6 worm cellular contexts compared by ENCODE assay signal in genomic region chrIII:13635235-13635634, ce11.
TF ChIP-seq lines count a peak whose summit lies in the region.

No protein-coding gene starts in this region.

TF ChIP-seq in whole organism, L1 larva, 84 proteins besides CTCF, POLR2A, EP300 and RAD21:
- TF ChIP-seq rnt-1 (tag; optimal IDR thresholded peaks at IDR 0.05; lab: Kevin White, UChicago) (peak; percentile 34), nhr-71 (tag; optimal IDR thresholded peaks at IDR 0.05; lab: Kevin White, UChicago) (peak; percentile 30), pqm-1 (tag; optimal IDR thresholded peaks at IDR 0.05; lab: Kevin White, UChicago) (no peak), lin-14 (GFP tag; optimal IDR thresholded peaks at IDR 0.05; lab: Kevin White, UChicago) (peak; percentile 27), unc-130 (tag; optimal IDR thresholded peaks at IDR 0.05; lab: Kevin White, UChicago) (peak; percentile 36), mdl-1 (tag; optimal IDR thresholded peaks at IDR 0.05; lab: Kevin White, UChicago) (peak in 1 of 2 experiments; percentile 16)

TF ChIP-seq in whole organism, L2 larva, 48 proteins besides CTCF, POLR2A, EP300 and RAD21:
- TF ChIP-seq fos-1 (tag; optimal IDR thresholded peaks at IDR 0.05; lab: Kevin White, UChicago) (no peak), lsy-2 (tag; optimal IDR thresholded peaks at IDR 0.05; lab: Kevin White, UChicago) (peak in 1 of 2 experiments; percentile 17), ZK546.5 (tag; optimal IDR thresholded peaks at IDR 0.05; lab: Kevin White, UChicago) (no peak), alr-1 (tag; optimal IDR thresholded peaks at IDR 0.05; lab: Kevin White, UChicago) (no peak), mab-5 (tag; optimal IDR thresholded peaks at IDR 0.05; lab: Kevin White, UChicago) (peak; percentile 35), nhr-23 (tag; optimal IDR thresholded peaks at IDR 0.05; lab: Kevin White, UChicago) (no peak), nhr-129 (tag; optimal IDR thresholded peaks at IDR 0.05; lab: Kevin White, UChicago) (peak; percentile 21), unc-62 (GFP tag; optimal IDR thresholded peaks at IDR 0.05; lab: Kevin White, UChicago) (no peak), ztf-1 (GFP tag; conservative IDR thresholded peaks at IDR 0.05; lab: Robert Waterston, UW) (no peak), gmeb-1 (tag; optimal IDR thresholded peaks at IDR 0.05; lab: Kevin White, UChicago) (no peak), crh-2 (tag; optimal IDR thresholded peaks at IDR 0.05; lab: Kevin White, UChicago) (peak; percentile 17), sma-9 (GFP tag; optimal IDR thresholded peaks at IDR 0.05; lab: Kevin White, UChicago) (peak; percentile 4), sma-9 (tag; optimal IDR thresholded peaks at IDR 0.05; lab: Kevin White, UChicago) (no peak), egl-27 (tag; optimal IDR thresholded peaks at IDR 0.05; lab: Kevin White, UChicago) (no peak)

TF ChIP-seq in whole organism, L3 larva, 47 proteins besides CTCF, POLR2A, EP300 and RAD21:
- no peak for TF ChIP-seq nhr-77 (tag; optimal IDR thresholded peaks at IDR 0.05; lab: Kevin White, UChicago)
- peak; percentile 18 for TF ChIP-seq lin-39 (tag; optimal IDR thresholded peaks at IDR 0.05; lab: Kevin White, UChicago)
- TF ChIP-seq tbx-2 (tag; optimal IDR thresholded peaks at IDR 0.05; lab: Kevin White, UChicago), result no peak
- TF ChIP-seq ztf-4 (tag; optimal IDR thresholded peaks at IDR 0.05; lab: Kevin White, UChicago), result no peak
- TF ChIP-seq egl-27 (tag; optimal IDR thresholded peaks at IDR 0.05; lab: Kevin White, UChicago), result no peak
- TF ChIP-seq elt-1 (tag; optimal IDR thresholded peaks at IDR 0.05; lab: Kevin White, UChicago), result peak; percentile 29
- TF ChIP-seq unc-62 (GFP tag; optimal IDR thresholded peaks at IDR 0.05; lab: Kevin White, UChicago), result no peak
- peak; percentile 11 for TF ChIP-seq egl-5 (tag; optimal IDR thresholded peaks at IDR 0.05; lab: Kevin White, UChicago)

TF ChIP-seq in whole organism, L4 larva, 104 proteins besides CTCF, POLR2A, EP300 and RAD21:
- TF ChIP-seq mdl-1 (tag; optimal IDR thresholded peaks at IDR 0.05; lab: Kevin White, UChicago) (peak in 1 of 2 experiments; percentile 28), egl-27 (tag; optimal IDR thresholded peaks at IDR 0.05; lab: Kevin White, UChicago) (no peak), daf-16 (GFP tag; optimal IDR thresholded peaks at IDR 0.05; lab: Kevin White, UChicago) (peak in 1 of 2 experiments; percentile 81), daf-16 (tag; optimal IDR thresholded peaks at IDR 0.05; lab: Kevin White, UChicago) (no peak), snpc-4 (tag; optimal IDR thresholded peaks at IDR 0.05; lab: Kevin White, UChicago) (peak; percentile 1)
TF ChIP-seq in whole organism, L4 larva: peak in this region for 3.

TF ChIP-seq in whole organism, late embryonic, 69 proteins besides CTCF, POLR2A, EP300 and RAD21:
- TF ChIP-seq zip-5 (tag; optimal IDR thresholded peaks at IDR 0.05; lab: Kevin White, UChicago) (no peak), sox-4 (tag; optimal IDR thresholded peaks at IDR 0.05; lab: Kevin White, UChicago) (no peak), sox-2 (GFP tag; IDR thresholded peaks at IDR 0.05; lab: Robert Waterston, UW) (no peak), unc-55 (GFP tag; optimal IDR thresholded peaks at IDR 0.05; lab: Kevin White, UChicago) (peak; percentile 46)

TF ChIP-seq in whole organism, mixed stage, embryonic, 35 proteins besides CTCF, POLR2A, EP300 and RAD21:
- TF ChIP-seq lin-13 (tag; optimal IDR thresholded peaks at IDR 0.05; lab: Kevin White, UChicago) (no peak), elt-1 (tag; optimal IDR thresholded peaks at IDR 0.05; lab: Kevin White, UChicago; ENCODE audit: borderline replicate concordance, insufficient read depth) (no peak), unc-62 (GFP tag; optimal IDR thresholded peaks at IDR 0.05; lab: Kevin White, UChicago) (peak; percentile 23), hlh-1 (tag; optimal IDR thresholded peaks at IDR 0.05; lab: Kevin White, UChicago) (peak; percentile 71), zip-8 (tag; optimal IDR thresholded peaks at IDR 0.05; lab: Kevin White, UChicago) (no peak), ceh-43 (GFP tag; optimal IDR thresholded peaks at IDR 0.05; lab: Kevin White, UChicago) (no peak), unc-120 (tag; optimal IDR thresholded peaks at IDR 0.05; lab: Kevin White, UChicago; ENCODE audit: poor library complexity, severe bottlenecking) (no peak), cnd-1 (tag; optimal IDR thresholded peaks at IDR 0.05; lab: Kevin White, UChicago) (no peak), mep-1 (tag; optimal IDR thresholded peaks at IDR 0.05; lab: Kevin White, UChicago) (no peak), nhr-76 (tag; optimal IDR thresholded peaks at IDR 0.05; lab: Kevin White, UChicago) (no peak), ztf-11 (tag; optimal IDR thresholded peaks at IDR 0.05; lab: Kevin White, UChicago) (no peak)
TF ChIP-seq in whole organism, mixed stage, embryonic: peak in this region for 2.

Comparison
In these comparisons a context has a peak if more than half of its experiments do, and no peak if none do; other contexts are left out.
1. Of the 29 proteins assayed by ChIP-seq in both whole organism, L4 larva and whole organism, L1 larva: peak only in whole organism, L4 larva: snpc-4; only in whole organism, L1 larva: unc-130; in both: none; in neither: 26; mixed calls (peak in some experiments, not most) for 1.